Worm (Caenorhabditis elegans) whole organism, L2 larva: ENCODE data around the gene C55A6.1.

ENCODE experiments used
- R02D3.7 ChIP-seq: fragments of 150-350 bp; optimal IDR thresholded peaks from 2 replicates; lab custom pipeline; 2014; ENCODE audit warnings: missing biosample characterization, missing genetic modification characterization
- ZK546.5 ChIP-seq: sonication (generic microtip); optimal IDR thresholded peaks from 2 replicates; lab custom pipeline; 2017; ENCODE audit warnings: missing biosample characterization, missing genetic modification characterization
- ama-1 ChIP-seq: fragments of 150-350 bp; optimal IDR thresholded peaks from 2 replicates; lab custom pipeline; 2018; ENCODE audit warnings: inconsistent platforms
- fos-1 ChIP-seq: fragments of 150-350 bp; optimal IDR thresholded peaks from 2 replicates; lab custom pipeline; 2014; ENCODE audit warnings: missing biosample characterization, missing genetic modification characterization
- lsy-2 ChIP-seq, 2 experiments: fragments of 150-350 bp in 1 of 2; sonication (generic microtip) in 1 of 2; optimal IDR thresholded peaks; 2 replicates each; lab custom pipeline; 2014 to 2017; ENCODE audit warnings: missing biosample characterization in 2 of 2, missing genetic modification characterization in 2 of 2
- mdl-1 ChIP-seq, 2 experiments: fragments of 150-350 bp in 1 of 2; sonication (generic microtip) in 1 of 2; optimal IDR thresholded peaks; 2 replicates each; lab custom pipeline; 2017; ENCODE audit warnings: missing biosample characterization in 2 of 2, missing genetic modification characterization in 2 of 2
- peb-1 ChIP-seq: fragments of 150-350 bp; optimal IDR thresholded peaks from 2 replicates; lab custom pipeline; 2014; ENCODE audit warnings: missing biosample characterization, missing genetic modification characterization
- skn-1 ChIP-seq: sonication (generic microtip); optimal IDR thresholded peaks from 2 replicates; lab custom pipeline; 2017; ENCODE audit warnings: missing biosample characterization, missing genetic modification characterization
- sma-9 ChIP-seq, 2 experiments: fragments of 150-350 bp in 1 of 2; sonication (generic microtip) in 1 of 2; optimal IDR thresholded peaks; 2 replicates each; lab custom pipeline; 2014 to 2016; ENCODE audit warnings: missing genetic modification characterization in 2 of 2, mild to moderate bottlenecking in 1 of 2, missing biosample characterization in 1 of 2, missing compliant biosample characterization in 1 of 2, missing genetic modification reagents in 1 of 2, moderate library complexity in 1 of 2
- unc-39 ChIP-seq: fragments of 150-350 bp; optimal IDR thresholded peaks from 2 replicates; lab custom pipeline; 2014; ENCODE audit warnings: missing biosample characterization, missing genetic modification characterization
- ztf-1 ChIP-seq: fragments of 200-800 bp; sonication (Bioruptor generic); conservative IDR thresholded peaks from 2 replicates; pipeline ENCODE4 v1.3.6; 2022; ENCODE audit warnings: missing genetic modification characterization, missing compliant biosample characterization

DNA sequence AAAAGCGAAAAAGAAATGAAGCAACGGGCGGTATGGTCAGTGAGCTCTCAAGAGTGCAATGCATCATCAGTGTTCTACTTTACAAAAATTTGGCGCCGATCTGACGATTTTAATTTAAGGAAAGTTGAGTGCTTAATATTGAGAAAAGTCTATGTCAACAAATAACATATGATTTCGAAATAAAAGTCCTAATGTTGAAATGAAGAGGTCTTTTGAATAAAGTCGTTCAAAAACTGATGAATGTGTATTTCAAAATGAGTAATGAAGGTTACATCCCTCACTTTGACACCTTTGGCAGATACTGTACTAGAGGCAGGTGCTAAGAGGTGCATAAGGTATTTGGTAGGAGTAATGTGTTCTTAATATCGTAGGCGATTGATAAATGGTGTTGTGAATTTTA lies 7.3 kb downstream of the C55A6.1 start:
- TF ChIP-seq fos-1 (tag; lab: Kevin White, UChicago) (no peak), ztf-1 (no peak), mdl-1 (tag; optimal IDR thresholded peaks at IDR 0.05; lab: Kevin White, UChicago) (no peak), R02D3.7 (tag; lab: Kevin White, UChicago) (no peak), ama-1 (lab: Kevin White, UChicago) (no peak), unc-39 (tag; lab: Kevin White, UChicago) (no peak), skn-1 (tag; lab: Kevin White, UChicago) (no peak), peb-1 (tag; lab: Kevin White, UChicago) (no peak), sma-9 (GFP tag; optimal IDR thresholded peaks at IDR 0.05; lab: Kevin White, UChicago) (no peak), sma-9 (tag; optimal IDR thresholded peaks at IDR 0.05; lab: Kevin White, UChicago) (no peak), ZK546.5 (tag; lab: Kevin White, UChicago) (no peak), lsy-2 (tag; optimal IDR thresholded peaks at IDR 0.05; lab: Kevin White, UChicago) (no peak)
